Fruit fly (Drosophila melanogaster) whole organism, embryonic: ENCODE measurements around the gene fliI.

ENCODE experiments used
- Aef1 ChIP-seq: fragments of 200-800 bp; sonication (Bioruptor generic); IDR thresholded peaks from 3 replicates; pipeline ENCODE4 v1.3.6; 2022; ENCODE audit warnings: missing biosample characterization, missing genetic modification characterization
- CG1024 ChIP-seq: fragments of 200-800 bp; sonication (Bioruptor generic); IDR thresholded peaks from 2 replicates; pipeline ENCODE4 v1.3.6; 2022; ENCODE audit warnings: missing biosample characterization, missing genetic modification characterization
- CG10267 ChIP-seq: fragments of 200-800 bp; sonication (Bioruptor generic); optimal IDR thresholded peaks from 2 replicates; lab custom pipeline; 2018; ENCODE audit warnings: missing biosample characterization, mild to moderate bottlenecking, missing genetic modification characterization, moderate library complexity
- CG12236 ChIP-seq: fragments of 200-800 bp; sonication (Bioruptor generic); optimal IDR thresholded peaks from 2 replicates; lab custom pipeline; 2016; ENCODE audit warnings: missing biosample characterization, missing genetic modification characterization
- CG12769 ChIP-seq: fragments of 200-800 bp; sonication (Bioruptor generic); optimal IDR thresholded peaks from 2 replicates; lab custom pipeline; 2019; ENCODE audit warnings: missing biosample characterization, mild to moderate bottlenecking, missing genetic modification characterization, moderate library complexity
- CG1603 ChIP-seq: fragments of 200-800 bp; sonication (Bioruptor generic); optimal IDR thresholded peaks from 2 replicates; lab custom pipeline; 2019; ENCODE audit warnings: missing biosample characterization, mild to moderate bottlenecking, missing genetic modification characterization, moderate library complexity
- CG17361 ChIP-seq: fragments of 200-800 bp; sonication (Bioruptor generic); IDR thresholded peaks from 3 replicates; pipeline ENCODE4 v1.3.6; 2022; ENCODE audit warnings: missing biosample characterization, missing genetic modification characterization
- CG33557 ChIP-seq: fragments of 200-800 bp; sonication (Bioruptor generic); optimal IDR thresholded peaks from 2 replicates; lab custom pipeline; 2019; ENCODE audit warnings: missing biosample characterization, mild to moderate bottlenecking, missing genetic modification characterization, moderate library complexity
- CG4730 ChIP-seq: fragments of 200-800 bp; sonication (Bioruptor generic); IDR thresholded peaks from 2 replicates; pipeline ENCODE4 v1.3.6; 2022; ENCODE audit warnings: missing biosample characterization, missing genetic modification characterization
- CG4854 ChIP-seq: fragments of 200-800 bp; sonication (Bioruptor generic); optimal IDR thresholded peaks from 2 replicates; lab custom pipeline; 2016; ENCODE audit warnings: missing biosample characterization, missing genetic modification characterization, inconsistent platforms
- CG5245 ChIP-seq: fragments of 200-800 bp; sonication (Bioruptor generic); optimal IDR thresholded peaks from 3 replicates; lab custom pipeline; 2016; ENCODE audit warnings: missing biosample characterization, missing genetic modification characterization
- CG5953 ChIP-seq: fragments of 200-800 bp; sonication (Bioruptor generic); IDR thresholded peaks from 2 replicates; pipeline ENCODE4 v1.3.6; 2022; ENCODE audit warnings: missing biosample characterization, missing genetic modification characterization
- CG6254 ChIP-seq: fragments of 200-800 bp; sonication (Bioruptor generic); optimal IDR thresholded peaks from 3 replicates; lab custom pipeline; 2017; ENCODE audit warnings: mild to moderate bottlenecking, missing biosample characterization, missing genetic modification reagents, missing genetic modification characterization
- CG6272 ChIP-seq: fragments of 200-800 bp; sonication (Bioruptor generic); IDR thresholded peaks from 2 replicates; pipeline ENCODE4 v1.3.6; 2022; ENCODE audit warnings: missing biosample characterization, missing genetic modification characterization
- CG8089 ChIP-seq: fragments of 200-800 bp; sonication (Bioruptor generic); optimal IDR thresholded peaks from 3 replicates; lab custom pipeline; 2016; ENCODE audit warnings: missing biosample characterization, missing genetic modification characterization
- CG8765 ChIP-seq: fragments of 200-800 bp; sonication (Bioruptor generic); IDR thresholded peaks from 2 replicates; pipeline ENCODE4 v1.3.6; 2022; ENCODE audit warnings: missing biosample characterization, missing genetic modification characterization
- CG9215 ChIP-seq: fragments of 200-800 bp; sonication (Bioruptor generic); IDR thresholded peaks from 2 replicates; pipeline ENCODE4 v1.3.6; 2022; ENCODE audit warnings: missing biosample characterization, missing genetic modification characterization
- CG9437 ChIP-seq: fragments of 200-800 bp; sonication (Bioruptor generic); optimal IDR thresholded peaks from 2 replicates; lab custom pipeline; 2018; ENCODE audit warnings: missing biosample characterization, mild to moderate bottlenecking, missing genetic modification characterization
- CkIIα-i1 ChIP-seq: fragments of 200-800 bp; sonication (Bioruptor generic); IDR thresholded peaks from 2 replicates; pipeline ENCODE4 v1.3.6; 2022; ENCODE audit warnings: missing biosample characterization, missing genetic modification characterization
- D19B ChIP-seq: fragments of 200-800 bp; sonication (Bioruptor generic); optimal IDR thresholded peaks from 2 replicates; lab custom pipeline; 2017; ENCODE audit warnings: missing biosample characterization, mild to moderate bottlenecking, missing genetic modification characterization
- Dek ChIP-seq: fragments of 200-800 bp; sonication (Bioruptor generic); optimal IDR thresholded peaks from 3 replicates; lab custom pipeline; 2019; ENCODE audit warnings: missing biosample characterization, mild to moderate bottlenecking, missing genetic modification characterization, moderate library complexity
- Doc3 ChIP-seq: fragments of 200-800 bp; sonication (Bioruptor generic); IDR thresholded peaks from 3 replicates; pipeline ENCODE4 v1.3.6; 2022; ENCODE audit warnings: missing biosample characterization, missing genetic modification characterization; ENCODE audit not compliant: partially characterized antibody
- Dref ChIP-seq: fragments of 200-800 bp; sonication (Bioruptor generic); IDR thresholded peaks from 2 replicates; pipeline ENCODE4 v1.3.6; 2022; ENCODE audit warnings: missing biosample characterization, missing genetic modification characterization
- Ets97D ChIP-seq: fragments of 200-800 bp; sonication (Bioruptor generic); optimal IDR thresholded peaks from 3 replicates; lab custom pipeline; 2016; ENCODE audit warnings: missing biosample characterization, missing genetic modification characterization
- Hr3 ChIP-seq: fragments of 200-800 bp; sonication (Bioruptor generic); optimal IDR thresholded peaks from 3 replicates; lab custom pipeline; 2016; ENCODE audit warnings: missing biosample characterization, missing genetic modification characterization
- Lhr ChIP-seq: fragments of 200-800 bp; sonication (Bioruptor generic); optimal IDR thresholded peaks from 3 replicates; lab custom pipeline; 2017; ENCODE audit warnings: mild to moderate bottlenecking, missing biosample characterization, missing genetic modification reagents, missing genetic modification characterization
- MBD-R2 ChIP-seq: fragments of 200-800 bp; sonication (Bioruptor generic); IDR thresholded peaks from 2 replicates; pipeline ENCODE4 v1.3.6; 2022; ENCODE audit warnings: missing biosample characterization, missing genetic modification characterization
- NC2β ChIP-seq: fragments of 200-800 bp; sonication (Bioruptor generic); optimal IDR thresholded peaks from 2 replicates; lab custom pipeline; 2016; ENCODE audit warnings: missing biosample characterization, missing genetic modification characterization
- Nf-YA ChIP-seq: fragments of 200-800 bp; sonication (Bioruptor generic); IDR thresholded peaks from 2 replicates; pipeline ENCODE4 v1.3.6; 2022; ENCODE audit warnings: missing biosample characterization, missing genetic modification characterization
- NfI ChIP-seq: fragments of 200-800 bp; sonication (Bioruptor generic); optimal IDR thresholded peaks from 3 replicates; lab custom pipeline; 2018; ENCODE audit warnings: missing biosample characterization, mild to moderate bottlenecking, missing genetic modification characterization, moderate library complexity
- Sin3A ChIP-seq: fragments of >200 bp; optimal IDR thresholded peaks from 2 replicates; lab custom pipeline; 2018
- Ssrp ChIP-seq: fragments of 200-800 bp; sonication (Bioruptor generic); optimal IDR thresholded peaks from 2 replicates; lab custom pipeline; 2018; ENCODE audit warnings: missing biosample characterization, mild to moderate bottlenecking, missing genetic modification characterization, moderate library complexity
- ara ChIP-seq: fragments of 200-800 bp; sonication (Bioruptor generic); IDR thresholded peaks from 2 replicates; pipeline ENCODE4 v1.3.6; 2022; ENCODE audit warnings: missing biosample characterization, missing genetic modification characterization
- br ChIP-seq: fragments of >200 bp; optimal IDR thresholded peaks from 2 replicates; lab custom pipeline; 2017
- cato ChIP-seq: fragments of 200-800 bp; sonication (Bioruptor generic); optimal IDR thresholded peaks from 2 replicates; lab custom pipeline; 2016; ENCODE audit warnings: missing biosample characterization, missing genetic modification characterization, borderline replicate concordance
- crol ChIP-seq: fragments of 200-800 bp; sonication (Bioruptor generic); IDR thresholded peaks from 2 replicates; pipeline ENCODE4 v1.3.6; 2022; ENCODE audit warnings: missing biosample characterization, missing genetic modification characterization
- da ChIP-seq: fragments of 200-800 bp; sonication (Bioruptor generic); optimal IDR thresholded peaks from 2 replicates; lab custom pipeline; 2016; ENCODE audit warnings: missing biosample characterization, missing genetic modification characterization
- fd3F ChIP-seq: fragments of 200-800 bp; sonication (Bioruptor generic); optimal IDR thresholded peaks from 2 replicates; lab custom pipeline; 2018; ENCODE audit warnings: missing biosample characterization, mild to moderate bottlenecking, missing genetic modification characterization, moderate library complexity
- gce ChIP-seq: fragments of 200-800 bp; sonication (Bioruptor generic); IDR thresholded peaks from 3 replicates; pipeline ENCODE4 v1.3.6; 2022; ENCODE audit warnings: missing biosample characterization, missing genetic modification characterization
- her ChIP-seq: fragments of 200-800 bp; sonication (Bioruptor generic); optimal IDR thresholded peaks from 2 replicates; lab custom pipeline; 2016; ENCODE audit warnings: missing biosample characterization, missing genetic modification characterization
- lov ChIP-seq, 2 experiments: fragments of 200-800 bp in 1 of 2; fragments of >200 bp in 1 of 2; sonication (Bioruptor generic) in 1 of 2; IDR thresholded peaks in 1 of 2; optimal IDR thresholded peaks in 1 of 2; 2 replicates in 1 of 2; 3 replicates in 1 of 2; pipeline versions ENCODE4 v1.3.6 to Lab custom; 2017 to 2022; ENCODE audit warnings: missing biosample characterization in 1 of 2, missing genetic modification characterization in 1 of 2
- mld ChIP-seq: fragments of 200-800 bp; sonication (Bioruptor generic); IDR thresholded peaks from 3 replicates; pipeline ENCODE4 v1.3.6; 2022; ENCODE audit warnings: missing biosample characterization, missing genetic modification characterization; ENCODE audit not compliant: partially characterized antibody
- oc ChIP-seq: fragments of 200-800 bp; sonication (Bioruptor generic); optimal IDR thresholded peaks from 2 replicates; lab custom pipeline; 2018; ENCODE audit warnings: missing biosample characterization, mild to moderate bottlenecking, missing genetic modification characterization, moderate library complexity
- phol ChIP-seq: fragments of 200-800 bp; sonication (Bioruptor generic); optimal IDR thresholded peaks from 3 replicates; lab custom pipeline; 2018; ENCODE audit warnings: missing biosample characterization, mild to moderate bottlenecking, missing genetic modification characterization, moderate library complexity
- pum ChIP-seq: fragments of 200-800 bp; sonication (Bioruptor generic); optimal IDR thresholded peaks from 2 replicates; lab custom pipeline; 2016; ENCODE audit warnings: missing biosample characterization, missing genetic modification characterization
- ranshi ChIP-seq: fragments of 200-800 bp; sonication (Bioruptor generic); IDR thresholded peaks from 2 replicates; pipeline ENCODE4 v1.3.6; 2022; ENCODE audit warnings: missing biosample characterization, missing genetic modification characterization
- scrt ChIP-seq: fragments of 200-800 bp; sonication (Bioruptor generic); optimal IDR thresholded peaks from 2 replicates; lab custom pipeline; 2018; ENCODE audit warnings: missing biosample characterization, mild to moderate bottlenecking, missing genetic modification characterization, moderate library complexity
- sisA ChIP-seq: fragments of 200-800 bp; sonication (Bioruptor generic); IDR thresholded peaks from 2 replicates; pipeline ENCODE4 v1.3.6; 2022; ENCODE audit warnings: missing biosample characterization, missing genetic modification characterization
- slou ChIP-seq: fragments of 200-800 bp; sonication (Bioruptor generic); optimal IDR thresholded peaks from 3 replicates; lab custom pipeline; 2016; ENCODE audit warnings: missing biosample characterization, missing genetic modification characterization
- sqz ChIP-seq: fragments of 200-800 bp; sonication (Bioruptor generic); optimal IDR thresholded peaks from 3 replicates; lab custom pipeline; 2018; ENCODE audit warnings: missing biosample characterization, mild to moderate bottlenecking, missing genetic modification characterization
- tx ChIP-seq: fragments of 200-800 bp; sonication (Bioruptor generic); optimal IDR thresholded peaks from 2 replicates; lab custom pipeline; 2016; ENCODE audit warnings: missing biosample characterization, missing genetic modification characterization

Gene fliI

dm6 chrX:21339476-21339931, at the start of gene fliI, which contains the start of gene tty (continued):
- TF ChIP-seq CkIIα-i1 (GFP tag; lab: Robert Waterston, UW) (0 out of 2 replicates have a peak, but pooled peaks have one; percentile 25), Lhr (peak; percentile 88), NfI (GFP tag; lab: Kevin White, UChicago) (peak; percentile 82), CG5245 (GFP tag; lab: Kevin White, UChicago) (peak; percentile 62), fd3F (peak; percentile 67), Dref (GFP tag; lab: Robert Waterston, UW) (peak; percentile 46), CG10267 (tag; lab: Kevin White, UChicago) (peak; percentile 90), CG6272 (GFP tag; lab: Robert Waterston, UW) (peak; percentile 89), MBD-R2 (GFP tag; lab: Robert Waterston, UW) (peak; percentile 89), gce (GFP tag; lab: Robert Waterston, UW) (peak; percentile 80), CG12236 (GFP tag; lab: Kevin White, UChicago) (peak; percentile 50), ranshi (GFP tag; lab: Robert Waterston, UW) (peak; percentile 91), CG12769 (tag; lab: Kevin White, UChicago) (peak; percentile 86), CG8765 (GFP tag; lab: Robert Waterston, UW) (peak; percentile 86), Aef1 (GFP tag; lab: Robert Waterston, UW) (peak; percentile 91), sqz (GFP tag; lab: Kevin White, UChicago) (no peak), Ssrp (tag; lab: Kevin White, UChicago) (peak; percentile 65), Sin3A (peak; percentile 73), oc (tag; lab: Kevin White, UChicago) (peak; percentile 66), CG1024 (GFP tag; lab: Robert Waterston, UW) (peak; percentile 72), CG6254 (peak; percentile 36), Hr3 (GFP tag; lab: Kevin White, UChicago) (peak; percentile 77), CG4854 (GFP tag; lab: Kevin White, UChicago) (peak; percentile 72), slou (GFP tag; lab: Kevin White, UChicago) (peak; percentile 35), pum (GFP tag; lab: Kevin White, UChicago) (peak; percentile 86), crol (peak; percentile 52; the same call in 1 of the 2 replicates), Nf-YA (GFP tag; lab: Robert Waterston, UW) (peak; percentile 77; the same call in 1 of the 2 replicates), her (GFP tag; lab: Kevin White, UChicago) (peak; percentile 75), lov (optimal IDR thresholded peaks at IDR 0.05; lab: Kevin White, UChicago) (no peak), lov (GFP tag; IDR thresholded peaks at IDR 0.05; lab: Robert Waterston, UW) (peak; percentile 85), NC2β (peak; percentile 74), CG4730 (peak; percentile 87), Dek (peak; percentile 78), phol (tag; lab: Kevin White, UChicago) (peak; percentile 78), D19B (GFP tag; lab: Kevin White, UChicago) (peak; percentile 66), CG17361 (GFP tag; lab: Robert Waterston, UW) (peak; percentile 80), da (GFP tag; lab: Kevin White, UChicago) (peak; percentile 18), sisA (GFP tag; lab: Robert Waterston, UW) (peak; percentile 92), Doc3 (GFP tag; lab: Robert Waterston, UW) (0 out of 3 replicates have a peak, but pooled peaks have one; percentile 17), CG33557 (GFP tag; lab: Kevin White, UChicago) (no peak), cato (GFP tag; lab: Kevin White, UChicago) (peak; percentile 42), CG9437 (GFP tag; lab: Kevin White, UChicago) (peak; percentile 58), Ets97D (GFP tag; lab: Kevin White, UChicago) (peak; percentile 86), scrt (peak; percentile 40), CG9215 (GFP tag; lab: Robert Waterston, UW) (peak; percentile 88), CG8089 (GFP tag; lab: Kevin White, UChicago) (peak; percentile 68), CG5953 (peak; percentile 69; the same call in 1 of the 2 replicates), tx (peak; percentile 87), br (lab: Kevin White, UChicago) (no peak), ara (peak; percentile 88), mld (GFP tag; lab: Robert Waterston, UW) (no peak), CG1603 (peak; percentile 88)
